Fruit fly (Drosophila melanogaster): ENCODE results near the gene TAF1B.

TAF1B gene

dm6 chr3R:10161163-10161562 lies 17.2 kb upstream of the TAF1B start, which contains the start of gene CG6254 (continued):
- TF ChIP-seq CG33557 (GFP tag; optimal IDR thresholded peaks at IDR 0.05) (no peak), repo (GFP tag; optimal IDR thresholded peaks at IDR 0.05) (peak; percentile 33), CG8924 (tag; optimal IDR thresholded peaks at IDR 0.05) (no peak), Atf3 (GFP tag; optimal IDR thresholded peaks at IDR 0.05) (no peak), CG11723 (GFP tag; optimal IDR thresholded peaks at IDR 0.05) (no peak), Mes4 (GFP tag; optimal IDR thresholded peaks at IDR 0.05) (no peak), CHES-1-like (GFP tag; optimal IDR thresholded peaks at IDR 0.05) (peak; percentile 67), br (optimal IDR thresholded peaks at IDR 0.05) (no peak), dati (GFP tag; IDR thresholded peaks at IDR 0.05) (no peak), esg (GFP tag; conservative IDR thresholded peaks at IDR 0.05) (no peak), B-H1 (GFP tag; IDR thresholded peaks at IDR 0.05) (no peak; the same call in 2 of the 3 replicates), gcm2 (GFP tag; optimal IDR thresholded peaks at IDR 0.05) (no peak), zen (tag; optimal IDR thresholded peaks at IDR 0.05) (peak; percentile 37), Blimp-1 (GFP tag; optimal IDR thresholded peaks at IDR 0.05) (peak; percentile 61), dm (GFP tag; optimal IDR thresholded peaks at IDR 0.05) (peak; percentile 31), CG12659 (GFP tag; optimal IDR thresholded peaks at IDR 0.05) (peak; percentile 54), lola (GFP tag; optimal IDR thresholded peaks at IDR 0.05) (no peak), gce (GFP tag; IDR thresholded peaks at IDR 0.05) (no peak), CG3995 (GFP tag; optimal IDR thresholded peaks at IDR 0.05) (peak; percentile 36), CG9817 (tag; optimal IDR thresholded peaks at IDR 0.05) (peak; percentile 32), lab (GFP tag; optimal IDR thresholded peaks at IDR 0.05) (no peak), CG16813 (GFP tag; IDR thresholded peaks at IDR 0.05; ENCODE audit: partially characterized antibody) (peak; percentile 32; the same call in 1 of the 3 replicates), zfh1 (GFP tag; IDR thresholded peaks at IDR 0.05) (0 out of 3 replicates have a peak, but pooled peaks have one; percentile 30), pzg (GFP tag; optimal IDR thresholded peaks at IDR 0.05) (peak; percentile 68), CG18764 (GFP tag; optimal IDR thresholded peaks at IDR 0.05) (peak; percentile 6), Mad (GFP tag; optimal IDR thresholded peaks at IDR 0.05) (no peak), wor (GFP tag; IDR thresholded peaks at IDR 0.05) (no peak), CG4707 (GFP tag; optimal IDR thresholded peaks at IDR 0.05) (no peak), CTCF (GFP tag; optimal IDR thresholded peaks at IDR 0.05) (no peak), MESR4 (GFP tag; optimal IDR thresholded peaks at IDR 0.05) (peak; percentile 57), hbn (GFP tag; IDR thresholded peaks at IDR 0.05; ENCODE audit: partially characterized antibody) (no peak), H15 (GFP tag; IDR thresholded peaks at IDR 0.05) (no peak), D19B (GFP tag; optimal IDR thresholded peaks at IDR 0.05) (no peak), CG3847 (GFP tag; IDR thresholded peaks at IDR 0.05) (0 out of 2 replicates have a peak, but pooled peaks have one; percentile 22), bbx (GFP tag; IDR thresholded peaks at IDR 0.05; ENCODE audit: partially characterized antibody) (0 out of 2 replicates have a peak, but pooled peaks have one; percentile 15)

- TF ChIP-seq fu2 (GFP tag; optimal IDR thresholded peaks at IDR 0.05): no peak
- no peak for TF ChIP-seq amos (GFP tag; IDR thresholded peaks at IDR 0.05; ENCODE audit: partially characterized antibody)
- TF ChIP-seq hkb (optimal IDR thresholded peaks at IDR 0.05): no peak
- TF ChIP-seq hkb (GFP tag; IDR thresholded peaks at IDR 0.05): peak; percentile 63
- TF ChIP-seq pho (GFP tag; optimal IDR thresholded peaks at IDR 0.05): no peak
- no peak for TF ChIP-seq caup (GFP tag; optimal IDR thresholded peaks at IDR 0.05; ENCODE audit: severe bottlenecking)
- no peak for TF ChIP-seq tap (tag; optimal IDR thresholded peaks at IDR 0.05)
- no peak for TF ChIP-seq CG34224 (GFP tag; IDR thresholded peaks at IDR 0.05; ENCODE audit: partially characterized antibody)
- peak; percentile 15; the same call in 1 of the 2 replicates for TF ChIP-seq CG32767 (GFP tag; IDR thresholded peaks at IDR 0.05)
- TF ChIP-seq ci (GFP tag; IDR thresholded peaks at IDR 0.05): 0 out of 3 replicates have a peak, but pooled peaks have one; percentile 67
- TF ChIP-seq CG10979 (tag; optimal IDR thresholded peaks at IDR 0.05): peak; percentile 14
- TF ChIP-seq maf-S (GFP tag; optimal IDR thresholded peaks at IDR 0.05): no peak
- peak; percentile 19 for TF ChIP-seq jumu (GFP tag; optimal IDR thresholded peaks at IDR 0.05)
- no peak for TF ChIP-seq danr (GFP tag; IDR thresholded peaks at IDR 0.05)
- no peak for TF ChIP-seq CG10959 (GFP tag; IDR thresholded peaks at IDR 0.05)
- peak; percentile 26 for TF ChIP-seq run (tag; optimal IDR thresholded peaks at IDR 0.05)
- TF ChIP-seq Sry-δ (GFP tag; optimal IDR thresholded peaks at IDR 0.05): no peak
Observed at dm6 chr3R:10153957-10154685, 10.1 kb upstream of the TAF1B start.
